Fruit fly (Drosophila melanogaster) Kc167 (cell line): Measurements from ENCODE around the gene CG44422.

Experiments used
- Myc ChIP-seq: fragments of >200 bp; optimal IDR thresholded peaks from 2 replicates; lab custom pipeline; 2017; ENCODE audit warnings: missing external identifiers
- Sin3A ChIP-seq: fragments of >200 bp; optimal IDR thresholded peaks from 2 replicates; lab custom pipeline; 2018; ENCODE audit warnings: missing external identifiers
- h ChIP-seq: fragments of >200 bp; optimal IDR thresholded peaks from 3 replicates; lab custom pipeline; 2018; ENCODE audit warnings: missing external identifiers
- insv ChIP-seq: fragments of >200 bp; optimal IDR thresholded peaks from 3 replicates; lab custom pipeline; 2018; ENCODE audit warnings: missing external identifiers
- psq ChIP-seq: fragments of >200 bp; optimal IDR thresholded peaks from 2 replicates; lab custom pipeline; 2017; ENCODE audit warnings: missing external identifiers
- ttk ChIP-seq: sonication (Bioruptor generic); optimal IDR thresholded peaks from 2 replicates; lab custom pipeline; 2017; ENCODE audit warnings: missing external identifiers

dm6 chrX:11325175-11325768, 22.7 kb upstream of the CG44422 start, which contains the start of gene Gapvd1:
- TF ChIP-seq h (lab: Kevin White, UChicago) (no peak), ttk (lab: Kevin White, UChicago) (no peak), psq (no peak), insv (lab: Kevin White, UChicago) (no peak), Sin3A (lab: Kevin White, UChicago) (no peak), Myc (no peak)
